Worm (Caenorhabditis elegans): ENCODE data around the gene nhr-66.

- no peak for TF ChIP-seq him-1 (tag; optimal IDR thresholded peaks at IDR 0.05)
- TF ChIP-seq dao-5 (tag; optimal IDR thresholded peaks at IDR 0.05) = no peak
- TF ChIP-seq W03F9.2 (tag; optimal IDR thresholded peaks at IDR 0.05) = no peak
These were observed 1.2 kb downstream of the nhr-66 start for ce11 chrIV:8235114-8235686.

Measured in whole organism, L4/young adult.